Worm (Caenorhabditis elegans): Measurements from ENCODE around the gene nhr-9.

nhr-9 gene

ce11 chrIII:7120477-7120876, 25.2 kb downstream of the nhr-9 start:
- TF ChIP-seq ZK546.5 (tag; optimal IDR thresholded peaks at IDR 0.05), result no peak
- TF ChIP-seq egl-27 (tag; optimal IDR thresholded peaks at IDR 0.05), result peak; percentile 76
- no peak for TF ChIP-seq unc-62 (GFP tag; optimal IDR thresholded peaks at IDR 0.05)
- no peak for TF ChIP-seq lin-39 (tag; optimal IDR thresholded peaks at IDR 0.05)
- no peak for TF ChIP-seq unc-55 (GFP tag; optimal IDR thresholded peaks at IDR 0.05)
- TF ChIP-seq lsy-2 (tag; optimal IDR thresholded peaks at IDR 0.05), result peak in 1 of 2 experiments; percentile 28
- TF ChIP-seq gmeb-1 (tag; optimal IDR thresholded peaks at IDR 0.05), result peak; percentile 21
- TF ChIP-seq crh-2 (tag; optimal IDR thresholded peaks at IDR 0.05), result peak; percentile 65
- peak; percentile 89 for TF ChIP-seq sma-9 (GFP tag; optimal IDR thresholded peaks at IDR 0.05)
- no peak for TF ChIP-seq sma-9 (tag; optimal IDR thresholded peaks at IDR 0.05)
- TF ChIP-seq nhr-129 (tag; optimal IDR thresholded peaks at IDR 0.05), result peak; percentile 36
- peak; percentile 32 for TF ChIP-seq nhr-21 (tag; optimal IDR thresholded peaks at IDR 0.05)
- TF ChIP-seq nhr-25 (tag; optimal IDR thresholded peaks at IDR 0.05), result peak; percentile 58
- peak; percentile 31 for TF ChIP-seq fos-1 (tag; optimal IDR thresholded peaks at IDR 0.05)
- TF ChIP-seq sma-3 (GFP tag; optimal IDR thresholded peaks at IDR 0.05), result peak; percentile 57

- TF ChIP-seq egl-27 (tag; optimal IDR thresholded peaks at IDR 0.05), result no peak
- no peak for TF ChIP-seq Y55F3AM.14 (GFP tag; optimal IDR thresholded peaks at IDR 0.05)
- TF ChIP-seq ceh-16 (tag; optimal IDR thresholded peaks at IDR 0.05), result no peak
- no peak for TF ChIP-seq sem-4 (tag; optimal IDR thresholded peaks at IDR 0.05)
- TF ChIP-seq ztf-1 (GFP tag; conservative IDR thresholded peaks at IDR 0.05), result no peak
- TF ChIP-seq nhr-77 (tag; optimal IDR thresholded peaks at IDR 0.05), result no peak
- no peak for TF ChIP-seq blmp-1 (tag; optimal IDR thresholded peaks at IDR 0.05; ENCODE audit: insufficient read depth)
- no peak for TF ChIP-seq mbf-1 (tag; optimal IDR thresholded peaks at IDR 0.05)
- TF ChIP-seq nhr-21 (tag; optimal IDR thresholded peaks at IDR 0.05), result no peak
- no peak for TF ChIP-seq fos-1 (tag; optimal IDR thresholded peaks at IDR 0.05)
- no peak for TF ChIP-seq nhr-23 (tag; optimal IDR thresholded peaks at IDR 0.05)
- TF ChIP-seq ZK546.5 (tag; optimal IDR thresholded peaks at IDR 0.05), result no peak
- TF ChIP-seq sma-3 (GFP tag; optimal IDR thresholded peaks at IDR 0.05), result no peak
- TF ChIP-seq ztf-4 (tag; optimal IDR thresholded peaks at IDR 0.05), result no peak
- TF ChIP-seq unc-62 (GFP tag; optimal IDR thresholded peaks at IDR 0.05), result no peak
- no peak for TF ChIP-seq nhr-10 (tag; optimal IDR thresholded peaks at IDR 0.05)
- TF ChIP-seq zag-1 (tag; optimal IDR thresholded peaks at IDR 0.05), result no peak
- no peak for TF ChIP-seq unc-39 (tag; optimal IDR thresholded peaks at IDR 0.05)
- TF ChIP-seq peb-1 (tag; optimal IDR thresholded peaks at IDR 0.05), result no peak
- no peak for TF ChIP-seq lin-13 (GFP tag; optimal IDR thresholded peaks at IDR 0.05)
- no peak for TF ChIP-seq dmd-4 (tag; optimal IDR thresholded peaks at IDR 0.05)
- no peak for TF ChIP-seq lin-39 (tag; optimal IDR thresholded peaks at IDR 0.05)
- no peak for TF ChIP-seq mdl-1 (tag; optimal IDR thresholded peaks at IDR 0.05)
- no peak for TF ChIP-seq nhr-237 (tag; optimal IDR thresholded peaks at IDR 0.05)
- TF ChIP-seq elt-3 (tag; optimal IDR thresholded peaks at IDR 0.05), result no peak
- peak; percentile 60 for TF ChIP-seq unc-55 (GFP tag; optimal IDR thresholded peaks at IDR 0.05)
- TF ChIP-seq R02D3.7 (tag; optimal IDR thresholded peaks at IDR 0.05), result no peak
- peak; percentile 45 for TF ChIP-seq sma-9 (GFP tag; optimal IDR thresholded peaks at IDR 0.05)
- TF ChIP-seq sma-9 (tag; optimal IDR thresholded peaks at IDR 0.05), result no peak
- no peak for TF ChIP-seq ama-1 (optimal IDR thresholded peaks at IDR 0.05)
- no peak for TF ChIP-seq nhr-6 (tag; optimal IDR thresholded peaks at IDR 0.05)
- no peak for TF ChIP-seq lin-11 (tag; optimal IDR thresholded peaks at IDR 0.05)
- TF ChIP-seq aly-2 (tag; optimal IDR thresholded peaks at IDR 0.05), result no peak
- peak; percentile 7 for TF ChIP-seq F13H6.1 (tag; optimal IDR thresholded peaks at IDR 0.05)
- peak; percentile 50 for TF ChIP-seq C34F6.9 (tag; optimal IDR thresholded peaks at IDR 0.05)
- no peak for TF ChIP-seq nhr-12 (tag; optimal IDR thresholded peaks at IDR 0.05)
- no peak for TF ChIP-seq skn-1 (tag; optimal IDR thresholded peaks at IDR 0.05)
- TF ChIP-seq mab-5 (tag; optimal IDR thresholded peaks at IDR 0.05), result no peak
- peak; percentile 81 to 95 for TF ChIP-seq lsy-2 (tag; optimal IDR thresholded peaks at IDR 0.05)
- TF ChIP-seq elt-1 (tag; optimal IDR thresholded peaks at IDR 0.05), result no peak
- no peak for TF ChIP-seq ceh-82 (tag; optimal IDR thresholded peaks at IDR 0.05)
- no peak for TF ChIP-seq alr-1 (tag; optimal IDR thresholded peaks at IDR 0.05)
- TF ChIP-seq nhr-25 (tag; optimal IDR thresholded peaks at IDR 0.05), result no peak
- no peak for TF ChIP-seq snpc-4 (tag; optimal IDR thresholded peaks at IDR 0.05)
- TF ChIP-seq crh-2 (tag; optimal IDR thresholded peaks at IDR 0.05), result peak; percentile 33
- TF ChIP-seq gmeb-1 (tag; optimal IDR thresholded peaks at IDR 0.05), result peak; percentile 26
- no peak for TF ChIP-seq nhr-11 (tag; optimal IDR thresholded peaks at IDR 0.05)
- peak; percentile 38 for TF ChIP-seq nhr-129 (tag; optimal IDR thresholded peaks at IDR 0.05)
- no peak for TF ChIP-seq ztf-11 (tag; optimal IDR thresholded peaks at IDR 0.05)
These were observed 27.6 kb downstream of the nhr-9 start, which contains the start of the genes B0280.9 and rpia-1 for ce11 chrIII:7122860-7123259. Gene B0280.9, minus strand, starts transcription at chrIII:7122895. Gene rpia-1, plus strand, starts transcription at chrIII:7123128.
